Worm (Caenorhabditis elegans): ENCODE measurements around the gene C34D4.2.

The C34D4.2 gene

ce11 chrIV:7203696-7204095, 49.2 kb downstream of the C34D4.2 start, which contains the start of gene R13A1.3:
Gene R13A1.3, plus strand, starts transcription at chrIV:7203996.
- TF ChIP-seq hmg-4 (GFP tag; optimal IDR thresholded peaks at IDR 0.05) (no peak), pes-1 (GFP tag; IDR thresholded peaks at IDR 0.05) (no peak), F13C5.2 (tag; optimal IDR thresholded peaks at IDR 0.05) (no peak), ceh-36 (tag; optimal IDR thresholded peaks at IDR 0.05) (no peak), ceh-13 (GFP tag; optimal IDR thresholded peaks at IDR 0.05) (no peak), flt-1 (GFP tag; IDR thresholded peaks at IDR 0.05) (no peak), sea-1 (GFP tag; conservative IDR thresholded peaks at IDR 0.05) (no peak), aly-1 (tag; optimal IDR thresholded peaks at IDR 0.05) (no peak), B0310.2 (tag; optimal IDR thresholded peaks at IDR 0.05) (no peak), hmbx-1 (tag; optimal IDR thresholded peaks at IDR 0.05) (no peak), tra-4 (tag; optimal IDR thresholded peaks at IDR 0.05) (no peak)
